Worm (Caenorhabditis elegans) whole organism, late embryonic: ENCODE results near the gene Y82E9BR.3.

ENCODE experiments used
- C38D4.7 ChIP-seq: fragments of 200-800 bp; sonication (Bioruptor generic); optimal IDR thresholded peaks from 2 replicates; lab custom pipeline; 2018; ENCODE audit warnings: mild to moderate bottlenecking, missing genetic modification characterization, moderate library complexity, missing compliant biosample characterization
- F13H6.1 ChIP-seq: sonication (generic microtip); optimal IDR thresholded peaks from 2 replicates; lab custom pipeline; 2016; ENCODE audit warnings: missing genetic modification characterization, missing compliant biosample characterization
- K02D7.2 ChIP-seq: sonication (generic microtip); optimal IDR thresholded peaks from 2 replicates; lab custom pipeline; 2017; ENCODE audit warnings: mild to moderate bottlenecking, missing genetic modification characterization, missing compliant biosample characterization
- T23F11.4 ChIP-seq: fragments of 200-800 bp; sonication (Bioruptor generic); optimal IDR thresholded peaks from 2 replicates; lab custom pipeline; 2018; ENCODE audit warnings: mild to moderate bottlenecking, missing genetic modification characterization, missing compliant biosample characterization
- ceh-18 ChIP-seq: sonication (generic microtip); optimal IDR thresholded peaks from 2 replicates; lab custom pipeline; 2016; ENCODE audit warnings: missing genetic modification characterization, missing compliant biosample characterization
- ceh-24 ChIP-seq: sonication (generic microtip); optimal IDR thresholded peaks from 2 replicates; lab custom pipeline; 2016; ENCODE audit warnings: mild to moderate bottlenecking, missing genetic modification characterization, missing compliant biosample characterization
- ceh-45 ChIP-seq: fragments of 200-800 bp; sonication (Bioruptor generic); IDR thresholded peaks from 2 replicates; pipeline ENCODE4 v1.3.6; 2022; ENCODE audit warnings: missing genetic modification reagents, missing genetic modification characterization, missing compliant biosample characterization
- elt-2 ChIP-seq: sonication (generic microtip); optimal IDR thresholded peaks from 2 replicates; lab custom pipeline; 2016; ENCODE audit warnings: missing genetic modification reagents, missing genetic modification characterization, missing compliant biosample characterization
- fkh-10 ChIP-seq: fragments of 150-350 bp; optimal IDR thresholded peaks from 2 replicates; lab custom pipeline; 2014; ENCODE audit warnings: missing biosample characterization, missing genetic modification reagents, missing genetic modification characterization
- lim-6 ChIP-seq: sonication (generic microtip); optimal IDR thresholded peaks from 2 replicates; lab custom pipeline; 2016; ENCODE audit warnings: missing genetic modification characterization, missing compliant biosample characterization
- pat-9 ChIP-seq: fragments of 200-800 bp; sonication (Bioruptor generic); optimal IDR thresholded peaks from 2 replicates; lab custom pipeline; 2018; ENCODE audit warnings: mild to moderate bottlenecking, missing genetic modification characterization, moderate library complexity, missing compliant biosample characterization
- pqm-1 ChIP-seq: sonication (generic microtip); optimal IDR thresholded peaks from 2 replicates; lab custom pipeline; 2016; ENCODE audit warnings: missing genetic modification characterization, missing compliant biosample characterization
- tbx-2 ChIP-seq: sonication (generic microtip); optimal IDR thresholded peaks from 2 replicates; lab custom pipeline; 2016; ENCODE audit warnings: missing genetic modification characterization, missing compliant biosample characterization

- no peak for TF ChIP-seq T23F11.4
- no peak for TF ChIP-seq tbx-2
- TF ChIP-seq C38D4.7: no peak
- no peak for TF ChIP-seq pqm-1
- no peak for TF ChIP-seq ceh-18
- no peak for TF ChIP-seq fkh-10
- TF ChIP-seq elt-2 (tag; lab: Kevin White, UChicago): no peak
- no peak for TF ChIP-seq ceh-45
- TF ChIP-seq ceh-24: no peak
- TF ChIP-seq lim-6: no peak
- no peak for TF ChIP-seq K02D7.2
- no peak for TF ChIP-seq F13H6.1 (tag; lab: Kevin White, UChicago)
- TF ChIP-seq pat-9 (tag; lab: Kevin White, UChicago): no peak
These were observed 35.5 kb upstream of the Y82E9BR.3 start for ce11 chrIII:1383483-1383882.
